Fruit fly (Drosophila melanogaster): ENCODE measurements around the gene CG33178.
A peak's percentile ranks its signal among the peaks of the same experiment; 100 is the strongest.

Gene CG33178

DNA sequence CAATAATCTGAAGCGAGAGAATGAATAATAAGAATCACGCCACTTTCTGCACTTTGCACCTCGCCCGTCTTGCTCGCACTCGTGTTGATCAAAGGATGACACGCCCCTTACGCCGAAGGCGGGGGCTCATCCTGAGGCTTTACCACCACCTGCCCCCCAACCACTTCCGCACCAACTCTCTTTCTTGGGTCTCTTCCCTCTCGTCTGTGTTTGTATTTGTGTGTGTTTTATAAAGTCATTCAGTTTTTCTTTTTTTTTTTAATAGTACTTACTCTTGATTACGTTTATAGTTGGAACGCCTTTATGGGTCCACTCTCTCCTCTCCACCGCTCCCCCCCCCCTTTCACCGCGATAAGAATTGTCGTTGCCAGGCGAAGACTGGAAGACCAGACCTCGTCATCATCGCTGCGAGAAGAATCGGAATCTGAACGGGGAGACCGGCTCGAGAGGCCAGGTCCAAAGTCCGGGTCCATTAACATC lies 13.2 kb upstream of the CG33178 start (continued):
- TF ChIP-seq salr (GFP tag; optimal IDR thresholded peaks at IDR 0.05) (peak; percentile 89 to 98), esn (GFP tag; optimal IDR thresholded peaks at IDR 0.05) (peak; percentile 57), CG4318 (GFP tag; optimal IDR thresholded peaks at IDR 0.05) (peak; percentile 62), dac (GFP tag; optimal IDR thresholded peaks at IDR 0.05) (peak; percentile 77), Ets96B (tag; optimal IDR thresholded peaks at IDR 0.05) (peak; percentile 94), CG3919 (GFP tag; optimal IDR thresholded peaks at IDR 0.05) (peak; percentile 93), CG3032 (tag; optimal IDR thresholded peaks at IDR 0.05) (peak; percentile 85), lz (GFP tag; optimal IDR thresholded peaks at IDR 0.05) (peak; percentile 28)

- TF ChIP-seq cyc (GFP tag; optimal IDR thresholded peaks at IDR 0.05) (no peak), CG31627 (GFP tag; optimal IDR thresholded peaks at IDR 0.05) (peak; percentile 31), Smox (GFP tag; optimal IDR thresholded peaks at IDR 0.05) (peak; percentile 14), CG8319 (GFP tag; optimal IDR thresholded peaks at IDR 0.05) (no peak), Hr39 (GFP tag; optimal IDR thresholded peaks at IDR 0.05) (peak; percentile 24), eg (GFP tag; IDR thresholded peaks at IDR 0.05) (no peak), Eip78C (GFP tag) (peak; percentile 87), Hr4 (GFP tag; optimal IDR thresholded peaks at IDR 0.05) (peak; percentile 16), lz (GFP tag; optimal IDR thresholded peaks at IDR 0.05) (peak; percentile 54), Met (GFP tag; optimal IDR thresholded peaks at IDR 0.05) (peak; percentile 36), CG32006 (GFP tag; optimal IDR thresholded peaks at IDR 0.05) (peak; percentile 25), fd59A (GFP tag; optimal IDR thresholded peaks at IDR 0.05) (peak; percentile 4), acj6 (GFP tag; optimal IDR thresholded peaks at IDR 0.05) (peak; percentile 17), CG3919 (GFP tag; optimal IDR thresholded peaks at IDR 0.05) (no peak), svp (GFP tag) (peak; percentile 36), CG15336 (GFP tag; IDR thresholded peaks at IDR 0.05) (peak; percentile 9; the same call in 1 of the 2 replicates), CG10631 (GFP tag; optimal IDR thresholded peaks at IDR 0.05) (peak; percentile 18), esn (GFP tag; optimal IDR thresholded peaks at IDR 0.05) (peak; percentile 49)
Measured at dm6 chrX:15070137-15070536, 12.5 kb upstream of the CG33178 start.

DNA sequence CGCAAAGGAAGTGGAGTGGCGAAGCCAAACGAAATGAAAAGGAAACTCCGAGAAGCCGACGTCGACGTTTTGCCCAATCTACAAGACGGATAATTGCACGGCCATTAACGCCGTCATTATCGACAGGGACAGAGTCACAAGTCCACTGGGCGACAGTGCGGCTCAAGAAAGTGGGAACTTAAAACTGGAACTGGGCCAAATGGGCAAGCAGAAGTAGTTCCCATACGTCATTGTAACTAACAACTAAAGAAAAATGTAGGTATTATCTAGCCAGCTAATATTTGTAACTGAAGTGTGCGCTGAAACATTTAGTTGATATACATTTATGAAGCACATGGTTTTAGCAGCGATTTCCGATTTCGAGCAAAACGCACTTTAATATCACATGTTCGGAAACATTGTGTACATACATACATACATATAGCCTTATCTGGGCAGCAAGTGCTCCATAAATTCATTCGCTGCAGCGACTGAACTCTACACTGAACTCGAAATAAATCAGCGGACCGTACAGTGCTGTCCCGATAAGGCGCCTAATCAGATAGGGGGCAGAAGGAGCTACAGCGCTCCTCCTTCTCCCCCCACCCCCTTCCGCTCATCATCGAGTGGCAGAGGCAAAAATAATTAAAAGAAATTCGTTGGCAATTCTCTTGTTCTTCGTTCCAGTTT lies 11.7 kb upstream of the CG33178 start:
- TF ChIP-seq CG10669 (GFP tag; optimal IDR thresholded peaks at IDR 0.05) = peak; percentile 55
- no peak for TF ChIP-seq CG11294 (GFP tag; IDR thresholded peaks at IDR 0.05)
- peak; percentile 6 for TF ChIP-seq Eip75B (GFP tag; optimal IDR thresholded peaks at IDR 0.05)
- TF ChIP-seq vri (GFP tag; optimal IDR thresholded peaks at IDR 0.05) = peak; percentile 76
- TF ChIP-seq Hr38 (GFP tag; optimal IDR thresholded peaks at IDR 0.05) = no peak
- TF ChIP-seq CG16779 (tag; optimal IDR thresholded peaks at IDR 0.05) = no peak
- no peak for TF ChIP-seq CG4318 (GFP tag; optimal IDR thresholded peaks at IDR 0.05)
- no peak for TF ChIP-seq Lpt (GFP tag; optimal IDR thresholded peaks at IDR 0.05)
- peak; percentile 21 for TF ChIP-seq CG31627 (GFP tag; optimal IDR thresholded peaks at IDR 0.05)
- TF ChIP-seq CG1621 (tag; optimal IDR thresholded peaks at IDR 0.05) = peak; percentile 3
- TF ChIP-seq cyc (GFP tag; optimal IDR thresholded peaks at IDR 0.05) = peak; percentile 17
- TF ChIP-seq Blimp-1 (GFP tag; optimal IDR thresholded peaks at IDR 0.05) = peak; percentile 74
- peak; percentile 23 for TF ChIP-seq dsx (GFP tag; optimal IDR thresholded peaks at IDR 0.05; ENCODE audit: poor library complexity, severe bottlenecking)
- no peak for TF ChIP-seq fd85E (GFP tag; optimal IDR thresholded peaks at IDR 0.05)
- TF ChIP-seq CG6792 (GFP tag; optimal IDR thresholded peaks at IDR 0.05) = peak; percentile 17
- peak; percentile 33 for TF ChIP-seq CG32006 (GFP tag; optimal IDR thresholded peaks at IDR 0.05)
- TF ChIP-seq Ets21C (GFP tag; optimal IDR thresholded peaks at IDR 0.05) = no peak
- TF ChIP-seq lz (GFP tag; optimal IDR thresholded peaks at IDR 0.05) = peak; percentile 19
- peak; percentile 29 for TF ChIP-seq achi (GFP tag; optimal IDR thresholded peaks at IDR 0.05)
- peak; percentile 39 for TF ChIP-seq topi (GFP tag; optimal IDR thresholded peaks at IDR 0.05)
- no peak for TF ChIP-seq pdm3 (GFP tag; optimal IDR thresholded peaks at IDR 0.05)
- TF ChIP-seq CG3919 (GFP tag; optimal IDR thresholded peaks at IDR 0.05) = peak; percentile 32
- no peak for TF ChIP-seq spab (GFP tag; optimal IDR thresholded peaks at IDR 0.05)
- no peak for TF ChIP-seq Hr39 (GFP tag; optimal IDR thresholded peaks at IDR 0.05)
- peak; percentile 19 for TF ChIP-seq esn (GFP tag; optimal IDR thresholded peaks at IDR 0.05)
- no peak for TF ChIP-seq net (GFP tag; optimal IDR thresholded peaks at IDR 0.05)
- TF ChIP-seq CG6854 (GFP tag; optimal IDR thresholded peaks at IDR 0.05) = peak; percentile 29
- peak; percentile 29; the same call in 2 of the 3 replicates for TF ChIP-seq eg (GFP tag; IDR thresholded peaks at IDR 0.05)
- TF ChIP-seq Eip78C (GFP tag) = peak; percentile 88
- peak; percentile 39 for TF ChIP-seq Sox102F (GFP tag; optimal IDR thresholded peaks at IDR 0.05)
- TF ChIP-seq Eip93F (GFP tag; optimal IDR thresholded peaks at IDR 0.05) = peak; percentile 25
- TF ChIP-seq CG34406 (GFP tag; optimal IDR thresholded peaks at IDR 0.05) = peak; percentile 6
- TF ChIP-seq CG6808 (GFP tag; optimal IDR thresholded peaks at IDR 0.05) = peak; percentile 28
